Fruit fly (Drosophila melanogaster) whole organism, adult: ENCODE data around the gene Sems.

Source experiments
- CG11617 ChIP-seq: fragments of 200-800 bp; sonication (Bioruptor generic); optimal IDR thresholded peaks from 2 replicates; lab custom pipeline; 2017; ENCODE audit warnings: mild to moderate bottlenecking, missing biosample characterization, missing genetic modification reagents, missing genetic modification characterization
- CG5204 ChIP-seq: fragments of 200-800 bp; sonication (Bioruptor generic); optimal IDR thresholded peaks from 2 replicates; lab custom pipeline; 2016; ENCODE audit warnings: missing biosample characterization, missing genetic modification characterization
- CG7045 ChIP-seq: fragments of 200-800 bp; sonication (Bioruptor generic); optimal IDR thresholded peaks from 2 replicates; lab custom pipeline; 2017; ENCODE audit warnings: missing biosample characterization, mild to moderate bottlenecking, missing genetic modification characterization
- CG7101 ChIP-seq: fragments of 200-800 bp; sonication (Bioruptor generic); optimal IDR thresholded peaks from 2 replicates; lab custom pipeline; 2018; ENCODE audit warnings: missing biosample characterization, mild to moderate bottlenecking, missing genetic modification characterization, moderate library complexity
- Hr96 ChIP-seq: fragments of 200-800 bp; sonication (Bioruptor generic); optimal IDR thresholded peaks from 2 replicates; lab custom pipeline; 2016; ENCODE audit warnings: missing biosample characterization, missing genetic modification characterization
- Mnt ChIP-seq: fragments of 200-800 bp; sonication (Bioruptor generic); optimal IDR thresholded peaks from 2 replicates; lab custom pipeline; 2016; ENCODE audit warnings: missing biosample characterization, mild to moderate bottlenecking, missing genetic modification characterization
- cic ChIP-seq: fragments of 200-800 bp; sonication (Bioruptor generic); optimal IDR thresholded peaks from 2 replicates; lab custom pipeline; 2017; ENCODE audit warnings: missing biosample characterization, mild to moderate bottlenecking, missing genetic modification characterization, moderate library complexity
- tj ChIP-seq: fragments of 200-800 bp; sonication (Bioruptor generic); optimal IDR thresholded peaks from 3 replicates; lab custom pipeline; 2017; ENCODE audit warnings: missing biosample characterization, mild to moderate bottlenecking, missing genetic modification characterization, moderate library complexity

- no peak for TF ChIP-seq CG5204 (GFP tag; lab: Kevin White, UChicago)
- TF ChIP-seq Mnt = no peak
- no peak for TF ChIP-seq CG7045 (GFP tag; lab: Kevin White, UChicago)
- no peak for TF ChIP-seq Hr96 (GFP tag; lab: Kevin White, UChicago)
- no peak for TF ChIP-seq tj
- TF ChIP-seq cic = no peak
- no peak for TF ChIP-seq CG11617 (GFP tag; lab: Kevin White, UChicago)
- TF ChIP-seq CG7101 = no peak
Observed at dm6 chr3L:20981724-20982123, 25.2 kb upstream of the Sems start.
